Worm (Caenorhabditis elegans) whole organism, L1 larva: ENCODE results near the gene glrx-22.

Experiments used
- dsc-1 ChIP-seq: sonication (generic microtip); optimal IDR thresholded peaks from 2 replicates; lab custom pipeline; 2016; ENCODE audit warnings: mild to moderate bottlenecking, missing genetic modification characterization, missing compliant biosample characterization
- egl-27 ChIP-seq, 2 experiments: fragments of 150-350 bp in 1 of 2; sonication (generic microtip); optimal IDR thresholded peaks; 3 replicates each; lab custom pipeline; 2017 to 2018; ENCODE audit warnings: missing biosample characterization in 2 of 2, missing genetic modification characterization in 2 of 2, missing genetic modification reagents in 2 of 2
- hlh-4 ChIP-seq: sonication (generic microtip); optimal IDR thresholded peaks from 2 replicates; lab custom pipeline; 2016; ENCODE audit warnings: mild to moderate bottlenecking, missing genetic modification characterization, missing compliant biosample characterization
- hpl-2 ChIP-seq: fragments of 150-350 bp; optimal IDR thresholded peaks from 2 replicates; lab custom pipeline; 2014; ENCODE audit warnings: missing biosample characterization, missing genetic modification reagents, missing genetic modification characterization
- lin-15B ChIP-seq: fragments of 150-350 bp; sonication (generic microtip); optimal IDR thresholded peaks from 3 replicates; lab custom pipeline; 2014; ENCODE audit warnings: missing biosample characterization, missing genetic modification characterization
- nhr-85 ChIP-seq: sonication (generic microtip); peaks from one replicate; lab custom pipeline; 2016; ENCODE audit warnings: missing genetic modification characterization, inconsistent platforms, missing compliant biosample characterization
- pqm-1 ChIP-seq: sonication (generic microtip); optimal IDR thresholded peaks from 3 replicates; lab custom pipeline; 2017; ENCODE audit warnings: missing biosample characterization, missing genetic modification characterization
- swsn-7 ChIP-seq: sonication (generic microtip); optimal IDR thresholded peaks from 2 replicates; lab custom pipeline; 2016; ENCODE audit warnings: missing genetic modification characterization, missing compliant biosample characterization
- zag-1 ChIP-seq: fragments of 150-350 bp; optimal IDR thresholded peaks from 2 replicates; lab custom pipeline; 2014; ENCODE audit warnings: missing biosample characterization, missing genetic modification characterization

- no peak for TF ChIP-seq hpl-2 (GFP tag; lab: Kevin White, UChicago)
- TF ChIP-seq nhr-85 (tag; lab: Kevin White, UChicago) = no peak
- no peak for TF ChIP-seq zag-1 (tag; lab: Kevin White, UChicago)
- no peak for TF ChIP-seq hlh-4 (tag; lab: Kevin White, UChicago)
- no peak for TF ChIP-seq swsn-7 (tag; lab: Kevin White, UChicago)
- TF ChIP-seq egl-27 (tag; optimal IDR thresholded peaks at IDR 0.05; lab: Kevin White, UChicago) = no peak
- TF ChIP-seq pqm-1 = no peak
- no peak for TF ChIP-seq dsc-1
- TF ChIP-seq lin-15B (tag; lab: Kevin White, UChicago) = no peak
Observed at ce11 chrIV:8189667-8190066, 11.4 kb downstream of the glrx-22 start.
